Worm (Caenorhabditis elegans) whole organism, young adult: ENCODE measurements around the gene svop-1.

Experiments used
- atf-7 ChIP-seq: sonication (generic microtip); optimal IDR thresholded peaks from 2 replicates; lab custom pipeline; 2017; ENCODE audit warnings: mild to moderate bottlenecking, missing genetic modification characterization, missing compliant biosample characterization
- dpl-1 ChIP-seq: fragments of 150-350 bp; optimal IDR thresholded peaks from 2 replicates; lab custom pipeline; 2014; ENCODE audit warnings: missing biosample characterization, missing genetic modification reagents, missing genetic modification characterization

DNA sequence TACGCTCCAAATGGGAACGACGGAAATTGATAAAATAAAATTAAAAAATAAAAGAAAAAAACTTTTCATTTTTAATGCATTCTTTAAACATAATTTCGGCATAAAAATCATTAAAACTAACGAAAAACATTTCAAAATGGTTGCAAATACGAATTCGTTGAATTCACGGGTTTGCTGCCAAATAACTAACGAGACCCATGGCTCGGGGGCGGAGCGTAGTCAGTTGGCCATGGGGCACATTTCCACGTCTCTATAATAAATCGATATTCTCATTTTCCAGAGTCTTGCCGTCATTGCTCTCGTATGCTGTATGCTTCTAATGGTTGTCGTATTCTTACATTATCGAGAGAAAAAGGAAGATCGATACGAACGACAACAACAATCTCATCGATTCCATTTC, 8.2 kb upstream of the svop-1 start, which contains the start of gene ZK637.4:
- no peak for TF ChIP-seq dpl-1
- TF ChIP-seq atf-7 (tag; lab: Kevin White, UChicago) = no peak
